Fruit fly (Drosophila melanogaster) whole organism, adult: ENCODE measurements around the gene CG2983.

ENCODE experiments used
- CG11617 ChIP-seq: fragments of 200-800 bp; sonication (Bioruptor generic); optimal IDR thresholded peaks from 2 replicates; lab custom pipeline; 2017; ENCODE audit warnings: mild to moderate bottlenecking, missing biosample characterization, missing genetic modification reagents, missing genetic modification characterization
- CG12768 ChIP-seq: fragments of 200-800 bp; sonication (Bioruptor generic); optimal IDR thresholded peaks from 2 replicates; lab custom pipeline; 2017; ENCODE audit warnings: missing biosample characterization, missing genetic modification characterization, mild to moderate bottlenecking, moderate library complexity, missing genetic modification reagents
- CG1620 ChIP-seq: fragments of 200-800 bp; sonication (Bioruptor generic); optimal IDR thresholded peaks from 2 replicates; lab custom pipeline; 2016; ENCODE audit warnings: missing biosample characterization, missing genetic modification characterization
- CG33017 ChIP-seq: fragments of 200-800 bp; sonication (Bioruptor generic); optimal IDR thresholded peaks from 2 replicates; lab custom pipeline; 2018; ENCODE audit warnings: missing biosample characterization, mild to moderate bottlenecking, missing genetic modification characterization, moderate library complexity
- CG5204 ChIP-seq: fragments of 200-800 bp; sonication (Bioruptor generic); optimal IDR thresholded peaks from 2 replicates; lab custom pipeline; 2016; ENCODE audit warnings: missing biosample characterization, missing genetic modification characterization
- CG7045 ChIP-seq: fragments of 200-800 bp; sonication (Bioruptor generic); optimal IDR thresholded peaks from 2 replicates; lab custom pipeline; 2017; ENCODE audit warnings: missing biosample characterization, mild to moderate bottlenecking, missing genetic modification characterization
- CG7101 ChIP-seq: fragments of 200-800 bp; sonication (Bioruptor generic); optimal IDR thresholded peaks from 2 replicates; lab custom pipeline; 2018; ENCODE audit warnings: missing biosample characterization, mild to moderate bottlenecking, missing genetic modification characterization, moderate library complexity
- Crg-1 ChIP-seq: fragments of 200-800 bp; sonication (Bioruptor generic); optimal IDR thresholded peaks from 2 replicates; lab custom pipeline; 2016; ENCODE audit warnings: missing biosample characterization, missing genetic modification characterization
- bab1 ChIP-seq: fragments of 200-800 bp; sonication (Bioruptor generic); optimal IDR thresholded peaks from 3 replicates; lab custom pipeline; 2019; ENCODE audit warnings: missing biosample characterization, mild to moderate bottlenecking, missing genetic modification characterization, moderate library complexity
- kay ChIP-seq: fragments of 200-800 bp; sonication (Bioruptor generic); peaks from one replicate; lab custom pipeline; 2016; ENCODE audit warnings: missing biosample characterization, missing genetic modification characterization, borderline replicate concordance
- ovo ChIP-seq: fragments of 200-800 bp; sonication (Bioruptor generic); optimal IDR thresholded peaks from 2 replicates; lab custom pipeline; 2016; ENCODE audit warnings: missing biosample characterization, missing genetic modification characterization

dm6 chr2L:2856960-2857584 is 9.6 kb downstream of the CG2983 start, which contains the start of gene CG2991:
- TF ChIP-seq CG7101 (tag; lab: Kevin White, UChicago): peak; percentile 55
- no peak for TF ChIP-seq kay
- no peak for TF ChIP-seq ovo (GFP tag; lab: Kevin White, UChicago)
- TF ChIP-seq bab1 (GFP tag; lab: Kevin White, UChicago): peak; percentile 77
- no peak for TF ChIP-seq CG7045 (GFP tag; lab: Kevin White, UChicago)
- peak; percentile 58 for TF ChIP-seq CG1620 (GFP tag; lab: Kevin White, UChicago)
- TF ChIP-seq CG12768: peak; percentile 14
- no peak for TF ChIP-seq CG33017 (tag; lab: Kevin White, UChicago)
- TF ChIP-seq CG11617: no peak
- TF ChIP-seq Crg-1 (GFP tag; lab: Kevin White, UChicago): peak; percentile 15
- no peak for TF ChIP-seq CG5204
